Fruit fly (Drosophila melanogaster) Kc167 (cell line): ENCODE measurements around the gene CG1537.
"Not testable (repeated sequence)": the region's sequence is repeated elsewhere in the genome, so short reads cannot be mapped to it uniquely, and the experiment has no call there.

Experiments used
- Myc ChIP-seq: fragments of >200 bp; optimal IDR thresholded peaks from 2 replicates; lab custom pipeline; 2017; ENCODE audit warnings: missing external identifiers
- Sin3A ChIP-seq: fragments of >200 bp; optimal IDR thresholded peaks from 2 replicates; lab custom pipeline; 2018; ENCODE audit warnings: missing external identifiers
- h ChIP-seq: fragments of >200 bp; optimal IDR thresholded peaks from 3 replicates; lab custom pipeline; 2018; ENCODE audit warnings: missing external identifiers
- insv ChIP-seq: fragments of >200 bp; optimal IDR thresholded peaks from 3 replicates; lab custom pipeline; 2018; ENCODE audit warnings: missing external identifiers
- psq ChIP-seq: fragments of >200 bp; optimal IDR thresholded peaks from 2 replicates; lab custom pipeline; 2017; ENCODE audit warnings: missing external identifiers
- ttk ChIP-seq: sonication (Bioruptor generic); optimal IDR thresholded peaks from 2 replicates; lab custom pipeline; 2017; ENCODE audit warnings: missing external identifiers

Gene CG1537

DNA sequence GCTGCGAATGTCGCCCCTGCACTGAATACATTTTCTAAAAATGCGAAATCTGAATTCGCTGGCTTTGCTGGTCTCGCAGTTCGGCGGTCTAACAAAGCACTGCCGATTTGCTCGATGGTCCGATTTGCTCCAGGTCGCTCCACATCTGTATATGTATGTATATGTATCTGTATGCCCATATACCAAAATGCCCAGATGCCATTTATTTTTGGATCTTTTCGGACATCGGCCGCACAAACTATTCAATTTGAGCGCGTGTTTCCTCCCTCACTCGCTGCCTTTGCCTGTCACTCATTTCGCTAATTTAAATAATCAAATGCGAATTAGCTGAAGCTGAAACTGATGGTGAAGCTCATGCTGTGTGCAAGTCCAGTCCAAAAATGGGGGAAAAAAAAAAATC is at the start of gene CG1537:
CG1537 (minus strand) TSS at position 101 of the 400 bp plus-strand sequence.
- TF ChIP-seq Sin3A (lab: Kevin White, UChicago) (no peak), psq (lab: Kevin White, UChicago) (no peak), Myc (lab: Kevin White, UChicago) (no peak), ttk (lab: Kevin White, UChicago) (no peak), h (no peak), insv (lab: Kevin White, UChicago) (no peak)

DNA sequence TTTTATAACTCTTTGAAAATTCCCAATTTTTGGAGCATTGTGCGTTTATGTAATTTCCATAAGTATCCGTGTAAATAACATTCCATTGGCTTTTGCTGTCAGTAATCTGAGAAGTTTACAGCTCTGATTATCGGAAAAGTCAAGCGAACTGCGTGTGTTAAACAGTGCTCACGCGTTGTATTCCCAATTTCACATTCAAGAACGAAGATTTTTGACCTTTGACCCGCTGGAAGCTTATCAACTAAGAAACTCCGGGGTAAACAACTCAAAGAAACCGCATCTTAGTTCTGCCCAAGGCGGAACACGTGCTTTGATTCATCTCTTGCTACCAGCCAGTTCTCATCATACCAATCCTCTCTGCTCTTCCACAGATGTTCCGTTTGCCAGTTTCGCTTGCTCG is 46.7 kb upstream of the CG1537 start:
- TF ChIP-seq h, result no peak
- TF ChIP-seq Sin3A (lab: Kevin White, UChicago), result no peak
- TF ChIP-seq psq (lab: Kevin White, UChicago), result no peak
- TF ChIP-seq insv (lab: Kevin White, UChicago), result no peak
- TF ChIP-seq ttk (lab: Kevin White, UChicago), result no peak
- no peak for TF ChIP-seq Myc (lab: Kevin White, UChicago)

DNA sequence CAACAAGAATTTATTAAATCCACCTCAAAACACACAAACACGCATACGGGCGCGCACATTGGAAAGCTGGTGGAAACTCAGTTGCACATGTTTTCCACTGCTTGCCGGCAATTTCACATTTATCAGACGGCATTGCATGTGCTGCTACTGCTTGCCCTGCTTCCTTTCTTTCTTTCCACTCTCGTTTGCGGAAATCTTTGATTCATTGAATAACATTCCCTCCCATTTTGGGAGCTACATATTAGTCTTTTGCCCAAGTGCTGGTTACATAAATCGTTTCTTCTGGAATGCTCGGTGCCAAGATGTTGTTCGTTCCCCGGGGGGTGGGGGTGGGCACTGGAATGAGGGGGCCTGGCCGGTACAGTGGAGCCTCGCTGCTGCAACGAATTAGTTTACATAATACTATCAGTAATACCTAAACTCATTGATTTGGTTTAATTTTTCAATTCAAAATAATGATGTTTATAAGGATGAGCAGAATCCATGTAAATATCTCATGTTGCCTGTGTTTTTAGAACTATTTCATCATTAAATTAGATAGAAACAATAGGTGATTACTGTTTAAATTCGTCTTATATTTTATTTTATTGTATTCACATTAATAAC is 46.0 kb upstream of the CG1537 start:
- TF ChIP-seq ttk (lab: Kevin White, UChicago) (no peak), insv (lab: Kevin White, UChicago) (no peak), Sin3A (lab: Kevin White, UChicago) (no peak), Myc (lab: Kevin White, UChicago) (no peak), psq (lab: Kevin White, UChicago) (no peak), h (no peak)

DNA sequence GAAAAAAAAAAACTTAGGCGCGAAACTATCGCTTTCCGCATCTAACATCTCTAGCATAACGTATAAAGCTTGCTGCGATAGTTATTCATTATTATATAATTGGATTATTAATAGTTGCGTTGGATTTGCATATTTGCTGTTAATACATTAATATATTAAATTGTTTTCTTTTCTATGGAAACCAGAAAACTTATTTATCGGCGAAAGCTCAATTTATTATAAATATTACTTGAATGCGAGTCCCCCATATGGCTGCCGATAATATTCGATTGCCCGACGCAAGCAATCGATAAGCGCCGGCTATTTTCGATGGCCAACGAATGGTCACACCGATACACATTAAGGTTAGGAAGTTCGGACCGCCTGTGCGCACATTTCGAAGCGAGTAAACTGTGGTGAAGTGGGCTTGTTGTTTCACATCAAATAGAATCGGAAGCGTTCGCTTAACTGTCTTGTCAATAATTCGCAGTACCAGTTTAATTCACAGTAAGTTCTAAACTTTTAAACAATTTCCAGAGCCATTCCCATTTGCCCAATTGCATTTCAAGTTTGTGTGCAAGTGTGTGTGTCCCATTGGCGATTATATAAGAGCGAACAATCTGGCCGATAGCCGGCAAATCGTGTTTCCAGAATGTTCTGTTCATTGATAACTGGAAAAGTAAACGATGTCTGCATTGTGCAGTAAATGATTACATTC is 45.3 kb upstream of the CG1537 start, which contains the start of gene Hsp60A:
Hsp60A (plus strand) TSS at position 335 of the 697 bp plus-strand sequence.
- TF ChIP-seq Myc (lab: Kevin White, UChicago) (no peak), psq (lab: Kevin White, UChicago) (peak; percentile 75), insv (lab: Kevin White, UChicago) (no peak), Sin3A (lab: Kevin White, UChicago) (no peak), ttk (lab: Kevin White, UChicago) (no peak), h (no peak)

dm6 chrX:11095973-11096372 is 33.0 kb upstream of the CG1537 start, which contains the start of gene CG42249:
TSS of gene CG42249 (plus strand) at chrX:11096273.
- TF ChIP-seq Myc (lab: Kevin White, UChicago); psq (lab: Kevin White, UChicago); h: not testable (repeated sequence)

DNA sequence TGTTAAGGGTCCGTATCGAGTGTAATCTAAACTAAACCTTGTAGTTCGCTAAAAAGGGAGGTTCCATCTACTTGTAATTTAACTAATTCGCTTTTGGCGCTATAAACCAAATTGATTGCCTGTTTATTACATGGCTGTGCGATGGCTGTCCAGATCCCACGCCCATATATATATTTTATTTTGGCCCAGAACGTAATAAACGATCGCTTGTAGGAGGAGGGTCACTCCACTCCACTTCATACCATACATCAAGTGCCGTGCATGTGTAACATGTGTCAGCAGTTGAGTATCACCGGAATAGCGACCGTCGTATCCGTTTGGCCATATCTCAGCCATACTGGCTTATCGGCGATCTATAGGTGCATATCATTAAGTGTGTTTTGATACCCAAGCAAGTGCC is 32.3 kb upstream of the CG1537 start:
- no peak for TF ChIP-seq psq (lab: Kevin White, UChicago)
- no peak for TF ChIP-seq Myc (lab: Kevin White, UChicago)
- no peak for TF ChIP-seq insv (lab: Kevin White, UChicago)
- TF ChIP-seq ttk (lab: Kevin White, UChicago), result no peak
- no peak for TF ChIP-seq Sin3A (lab: Kevin White, UChicago)
- no peak for TF ChIP-seq h

DNA sequence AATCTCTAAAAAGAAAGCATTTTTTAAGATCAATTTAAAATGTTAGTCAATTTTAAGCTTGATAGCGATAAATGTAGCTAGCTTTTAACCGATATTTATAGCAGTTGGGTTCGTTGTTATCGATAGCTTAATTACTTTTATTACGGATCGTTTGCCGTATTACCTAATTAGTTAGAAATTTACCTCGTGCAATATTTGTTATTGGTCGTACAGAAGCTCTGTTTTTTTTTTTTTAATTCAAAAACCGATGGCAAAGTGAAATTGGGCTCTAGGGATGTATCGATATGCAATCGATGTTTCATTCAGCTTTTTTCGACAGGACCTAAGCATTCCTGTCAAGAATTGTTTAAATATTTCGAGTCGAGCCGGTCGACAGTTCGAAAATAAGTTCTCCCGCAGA is 29.2 kb upstream of the CG1537 start, which contains the start of gene CG2061:
CG2061 (plus strand) TSS at position 292 of the 400 bp plus-strand sequence.
- TF ChIP-seq psq (lab: Kevin White, UChicago) (no peak), Myc (lab: Kevin White, UChicago) (no peak), h (no peak), Sin3A (lab: Kevin White, UChicago) (no peak), ttk (lab: Kevin White, UChicago) (no peak), insv (lab: Kevin White, UChicago) (no peak)

- TF ChIP-seq Myc (lab: Kevin White, UChicago) (no peak), Sin3A (lab: Kevin White, UChicago) (no peak), ttk (lab: Kevin White, UChicago) (no peak), h (no peak), insv (lab: Kevin White, UChicago) (no peak), psq (lab: Kevin White, UChicago) (no peak)
Observed at dm6 chrX:11090161-11090560, 27.2 kb upstream of the CG1537 start, which contains the start of gene CG2076. TSS of gene CG2076 (plus strand) at chrX:11090210.

- TF ChIP-seq Myc (lab: Kevin White, UChicago) (no peak), ttk (lab: Kevin White, UChicago) (no peak), h (no peak), psq (lab: Kevin White, UChicago) (no peak), insv (lab: Kevin White, UChicago) (no peak), Sin3A (lab: Kevin White, UChicago) (no peak)
Observed at dm6 chrX:11088778-11089340, 25.9 kb upstream of the CG1537 start, which contains the start of gene Vago. TSS of gene Vago (plus strand) at chrX:11089290.

DNA sequence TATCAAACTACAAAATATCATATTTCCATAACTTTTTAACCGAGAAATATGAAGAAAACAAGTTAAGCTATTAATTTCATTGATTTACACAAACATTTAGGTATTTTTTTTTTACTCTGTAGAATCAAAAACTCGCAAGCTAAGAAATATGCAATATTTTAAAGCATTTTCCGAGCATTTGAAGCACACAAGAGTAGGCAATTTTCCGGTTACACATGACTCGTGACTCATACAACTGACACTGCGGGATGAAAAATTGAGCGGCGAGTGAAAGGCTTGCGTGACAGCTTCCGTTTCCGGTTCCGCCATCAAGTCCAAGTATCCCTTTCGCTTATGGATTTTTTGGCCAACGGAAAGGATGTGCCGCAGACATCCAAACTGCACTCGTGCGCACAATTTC is 24.4 kb upstream of the CG1537 start:
- TF ChIP-seq insv (lab: Kevin White, UChicago) (no peak), Myc (lab: Kevin White, UChicago) (no peak), Sin3A (lab: Kevin White, UChicago) (no peak), h (no peak), psq (lab: Kevin White, UChicago) (no peak), ttk (lab: Kevin White, UChicago) (no peak)

- TF ChIP-seq ttk (lab: Kevin White, UChicago) (no peak), Sin3A (lab: Kevin White, UChicago) (no peak), Myc (lab: Kevin White, UChicago) (no peak), h (no peak), psq (lab: Kevin White, UChicago) (no peak), insv (lab: Kevin White, UChicago) (no peak)
Observed at dm6 chrX:11086250-11086649, 23.3 kb upstream of the CG1537 start, which contains the start of gene sev. TSS of gene sev (minus strand) at chrX:11086299.
